Worm (Caenorhabditis elegans) whole organism, L4 larva: ENCODE results near the gene srxa-2.

Experiments used
- F44E2.7 ChIP-seq: fragments of 200-800 bp; sonication (Bioruptor generic); IDR thresholded peaks from 2 replicates; pipeline ENCODE4 v2.1.2; 2022; ENCODE audit warnings: missing genetic modification characterization, missing compliant biosample characterization
- Y75B8A.6 ChIP-seq: fragments of 200-800 bp; sonication (Bioruptor generic); IDR thresholded peaks from 2 replicates; pipeline ENCODE4 v1.3.6; 2022; ENCODE audit warnings: missing genetic modification reagents, missing genetic modification characterization, missing compliant biosample characterization
- ZK337.2 ChIP-seq: fragments of 200-800 bp; sonication (Bioruptor generic); IDR thresholded peaks from 2 replicates; pipeline ENCODE4 v1.3.6; 2022; ENCODE audit warnings: missing genetic modification reagents, missing genetic modification characterization, missing compliant biosample characterization
- ZK546.5 ChIP-seq, 2 experiments: sonication (generic microtip); optimal IDR thresholded peaks; 2 replicates each; lab custom pipeline; 2017; ENCODE audit warnings: missing biosample characterization in 2 of 2, missing genetic modification characterization in 2 of 2
- aha-1 ChIP-seq: fragments of 150-350 bp; peaks from one replicate; lab custom pipeline; 2014; ENCODE audit warnings: missing biosample characterization, missing genetic modification characterization
- ama-1 ChIP-seq: fragments of 150-350 bp; optimal IDR thresholded peaks from 2 replicates; lab custom pipeline; 2014; ENCODE audit warnings: inconsistent platforms, mixed read lengths
- arid-1 ChIP-seq: fragments of 200-800 bp; sonication (Bioruptor generic); conservative IDR thresholded peaks from 2 replicates; pipeline ENCODE4 v1.3.6; 2022; ENCODE audit warnings: missing genetic modification reagents, missing genetic modification characterization, missing compliant biosample characterization
- attf-4 ChIP-seq: sonication (generic microtip); optimal IDR thresholded peaks from 3 replicates; lab custom pipeline; 2017; ENCODE audit warnings: missing biosample characterization, missing genetic modification characterization
- ceh-44 ChIP-seq: fragments of 200-800 bp; sonication (Bioruptor generic); IDR thresholded peaks from 2 replicates; pipeline ENCODE4 v1.3.6; 2022; ENCODE audit warnings: missing genetic modification reagents, missing genetic modification characterization, missing compliant biosample characterization
- daf-16 ChIP-seq, 3 experiments: sonication (generic microtip); optimal IDR thresholded peaks; 2 replicates each; lab custom pipeline; 2016 to 2017; ENCODE audit warnings: missing genetic modification characterization in 3 of 3, missing genetic modification reagents in 3 of 3, mild to moderate bottlenecking in 2 of 3, missing compliant biosample characterization in 2 of 3, missing biosample characterization in 1 of 3, moderate library complexity in 1 of 3
- daf-8 ChIP-seq: fragments of 200-800 bp; sonication (Bioruptor generic); IDR thresholded peaks from 2 replicates; pipeline ENCODE4 v1.3.6; 2022; ENCODE audit warnings: missing genetic modification characterization, missing compliant biosample characterization
- dmd-6 ChIP-seq: fragments of 200-800 bp; sonication (Bioruptor generic); IDR thresholded peaks from 2 replicates; pipeline ENCODE4 v1.3.6; 2022; ENCODE audit warnings: missing genetic modification reagents, missing genetic modification characterization, missing compliant biosample characterization
- dmd-8 ChIP-seq: fragments of 200-800 bp; sonication (Bioruptor generic); IDR thresholded peaks from 2 replicates; pipeline ENCODE4 v1.3.6; 2022; ENCODE audit warnings: missing genetic modification characterization, missing compliant biosample characterization
- dmd-9 ChIP-seq: fragments of 200-800 bp; sonication (Bioruptor generic); IDR thresholded peaks from 2 replicates; pipeline ENCODE4 v1.3.6; 2022; ENCODE audit warnings: missing genetic modification reagents, missing genetic modification characterization, missing compliant biosample characterization
- dve-1 ChIP-seq: sonication (generic microtip); optimal IDR thresholded peaks from 2 replicates; lab custom pipeline; 2017; ENCODE audit warnings: antibody characterized with exemption, mild to moderate bottlenecking, missing genetic modification characterization, missing compliant biosample characterization; ENCODE audit not compliant: insufficient read depth
- egl-27 ChIP-seq: sonication (generic microtip); optimal IDR thresholded peaks from 3 replicates; lab custom pipeline; 2017; ENCODE audit warnings: missing biosample characterization, missing genetic modification reagents, missing genetic modification characterization
- egl-43 ChIP-seq: fragments of 200-800 bp; sonication (Bioruptor generic); IDR thresholded peaks from 2 replicates; pipeline ENCODE4 v1.3.6; 2022; ENCODE audit warnings: missing genetic modification reagents, missing genetic modification characterization, missing compliant biosample characterization
- fos-1 ChIP-seq: fragments of 150-350 bp; optimal IDR thresholded peaks from 2 replicates; lab custom pipeline; 2014; ENCODE audit warnings: missing biosample characterization, missing genetic modification characterization
- gei-8 ChIP-seq: fragments of 200-800 bp; sonication (Bioruptor generic); optimal IDR thresholded peaks from 2 replicates; lab custom pipeline; 2018; ENCODE audit warnings: mild to moderate bottlenecking, missing genetic modification characterization, missing compliant biosample characterization
- hlh-11 ChIP-seq: fragments of 200-800 bp; sonication (Bioruptor generic); optimal IDR thresholded peaks from 2 replicates; lab custom pipeline; 2018; ENCODE audit warnings: mild to moderate bottlenecking, missing genetic modification characterization, missing compliant biosample characterization
- lin-13 ChIP-seq: fragments of 150-350 bp; optimal IDR thresholded peaks from 2 replicates; lab custom pipeline; 2014; ENCODE audit warnings: missing biosample characterization, missing genetic modification reagents, missing genetic modification characterization
- lin-15B ChIP-seq: fragments of 150-350 bp; sonication (generic microtip); optimal IDR thresholded peaks from 3 replicates; lab custom pipeline; 2014; ENCODE audit warnings: missing biosample characterization, missing genetic modification characterization
- lin-29 ChIP-seq: fragments of 200-800 bp; sonication (Bioruptor generic); IDR thresholded peaks from 2 replicates; pipeline ENCODE4 v1.3.6; 2022; ENCODE audit warnings: missing genetic modification reagents, missing genetic modification characterization, missing compliant biosample characterization
- madf-9 ChIP-seq: fragments of 200-800 bp; sonication (Bioruptor generic); conservative IDR thresholded peaks from 2 replicates; pipeline ENCODE4 v1.3.6; 2022; ENCODE audit warnings: missing genetic modification reagents, missing genetic modification characterization, missing compliant biosample characterization
- nhr-102 ChIP-seq: sonication (generic microtip); optimal IDR thresholded peaks from 2 replicates; lab custom pipeline; 2016; ENCODE audit warnings: mild to moderate bottlenecking, missing genetic modification characterization, moderate library complexity, missing compliant biosample characterization
- nhr-42 ChIP-seq: fragments of 200-800 bp; sonication (Bioruptor generic); IDR thresholded peaks from 2 replicates; pipeline ENCODE4 v1.3.6; 2022; ENCODE audit warnings: missing genetic modification characterization, missing compliant biosample characterization
- nhr-48 ChIP-seq: sonication (generic microtip); optimal IDR thresholded peaks from 2 replicates; lab custom pipeline; 2016; ENCODE audit warnings: mild to moderate bottlenecking, missing genetic modification characterization, missing compliant biosample characterization
- nhr-76 ChIP-seq: fragments of 150-350 bp; optimal IDR thresholded peaks from 2 replicates; lab custom pipeline; 2014; ENCODE audit warnings: missing biosample characterization, missing genetic modification characterization
- nhr-77 ChIP-seq: fragments of 150-350 bp; optimal IDR thresholded peaks from 2 replicates; lab custom pipeline; 2014; ENCODE audit warnings: missing biosample characterization, missing genetic modification characterization
- pha-4 ChIP-seq, 2 experiments: fragments of 150-350 bp in 1 of 2; fragments of 200-800 bp in 1 of 2; sonication (Bioruptor generic) in 1 of 2; IDR thresholded peaks in 1 of 2; optimal IDR thresholded peaks in 1 of 2; 2 replicates each; pipeline versions ENCODE4 v1.3.6 to Lab custom; 2014 to 2022; ENCODE audit warnings: missing genetic modification characterization in 2 of 2, missing genetic modification reagents in 2 of 2, missing biosample characterization in 1 of 2, missing compliant biosample characterization in 1 of 2
- rbr-2 ChIP-seq: sonication (generic microtip); optimal IDR thresholded peaks from 2 replicates; lab custom pipeline; 2016; ENCODE audit warnings: missing genotype, missing genetic modification characterization, missing compliant biosample characterization
- saeg-2 ChIP-seq: fragments of 200-800 bp; sonication (Bioruptor generic); IDR thresholded peaks from 2 replicates; pipeline ENCODE4 v1.3.6; 2022; ENCODE audit warnings: missing genetic modification reagents, missing genetic modification characterization, missing compliant biosample characterization
- set-16 ChIP-seq: fragments of 200-800 bp; sonication (Bioruptor generic); IDR thresholded peaks from 2 replicates; pipeline ENCODE4 v1.3.6; 2022; ENCODE audit warnings: missing genetic modification reagents, missing genetic modification characterization, missing compliant biosample characterization
- skn-1 ChIP-seq: fragments of 150-350 bp; optimal IDR thresholded peaks from 2 replicates; lab custom pipeline; 2014; ENCODE audit warnings: missing biosample characterization, missing genetic modification characterization
- snpc-1.2 ChIP-seq: fragments of 200-800 bp; sonication (Bioruptor generic); IDR thresholded peaks from 2 replicates; pipeline ENCODE4 v1.3.6; 2022; ENCODE audit warnings: missing genetic modification reagents, missing genetic modification characterization, missing compliant biosample characterization
- spr-1 ChIP-seq: sonication (generic microtip); optimal IDR thresholded peaks from 2 replicates; lab custom pipeline; 2016; ENCODE audit warnings: mild to moderate bottlenecking, missing genetic modification characterization, missing compliant biosample characterization
- tra-1 ChIP-seq: fragments of 200-800 bp; sonication (Bioruptor generic); IDR thresholded peaks from 2 replicates; pipeline ENCODE4 v1.3.6; 2022; ENCODE audit warnings: missing genetic modification reagents, missing genetic modification characterization, missing compliant biosample characterization
- unc-39 ChIP-seq: sonication (generic microtip); optimal IDR thresholded peaks from 2 replicates; lab custom pipeline; 2017; ENCODE audit warnings: missing biosample characterization, missing genetic modification characterization
- unc-62 ChIP-seq, 3 experiments: fragments of 150-350 bp in 1 of 3; sonication (generic microtip); optimal IDR thresholded peaks in 2 of 3; peaks in 1 of 3; 1 replicate in 1 of 3; 2 replicates in 2 of 3; lab custom pipeline; 2014 to 2017; ENCODE audit warnings: missing biosample characterization in 3 of 3, missing genetic modification characterization in 3 of 3, missing genetic modification reagents in 3 of 3, missing genotype in 1 of 3
- vab-7 ChIP-seq: fragments of 200-800 bp; sonication (Bioruptor generic); IDR thresholded peaks from 2 replicates; pipeline ENCODE4 v1.3.6; 2022; ENCODE audit warnings: missing genetic modification reagents, missing genetic modification characterization, missing compliant biosample characterization
- zag-1 ChIP-seq: fragments of 150-350 bp; optimal IDR thresholded peaks from 2 replicates; lab custom pipeline; 2014; ENCODE audit warnings: missing biosample characterization, missing genetic modification characterization
- zip-2 ChIP-seq: fragments of 150-350 bp; optimal IDR thresholded peaks from 2 replicates; lab custom pipeline; 2014; ENCODE audit warnings: missing biosample characterization, missing genetic modification characterization
- ztf-11 ChIP-seq: fragments of 150-350 bp; optimal IDR thresholded peaks from 2 replicates; lab custom pipeline; 2014; ENCODE audit warnings: missing biosample characterization, missing genetic modification characterization

Gene srxa-2

ce11 chrIV:9378272-9378671 lies 44.9 kb upstream of the srxa-2 start, which contains the start of gene C10C5.4:
C10C5.4 (plus strand) TSS chrIV:9378552.
- TF ChIP-seq nhr-48 (tag; lab: Kevin White, UChicago): peak; percentile 34
- TF ChIP-seq lin-29: no peak
- TF ChIP-seq dmd-6 (GFP tag; lab: Robert Waterston, UW): peak; percentile 79
- TF ChIP-seq zag-1 (tag; lab: Kevin White, UChicago): no peak
- TF ChIP-seq dve-1 (tag; lab: Kevin White, UChicago): peak; percentile 68
- no peak for TF ChIP-seq ZK337.2 (GFP tag; lab: Robert Waterston, UW)
- TF ChIP-seq unc-62 (GFP tag; optimal IDR thresholded peaks at IDR 0.05 in 1 of 2; lab: Kevin White, UChicago): peak in 1 of 2 experiments; percentile 38
- TF ChIP-seq unc-62 (tag; optimal IDR thresholded peaks at IDR 0.05; lab: Kevin White, UChicago): no peak
- no peak for TF ChIP-seq pha-4 (GFP tag; IDR thresholded peaks at IDR 0.05; lab: Robert Waterston, UW)
- no peak for TF ChIP-seq pha-4 (tag; optimal IDR thresholded peaks at IDR 0.05; lab: Kevin White, UChicago)
- TF ChIP-seq ama-1 (lab: Kevin White, UChicago): no peak
- TF ChIP-seq nhr-42 (GFP tag; lab: Robert Waterston, UW): no peak
- TF ChIP-seq fos-1 (tag; lab: Kevin White, UChicago): no peak
- TF ChIP-seq hlh-11 (tag; lab: Kevin White, UChicago): peak; percentile 15

ce11 chrIV:9381136-9381535 lies 42.1 kb upstream of the srxa-2 start, which contains the start of gene C10C5.5:
C10C5.5 (plus strand) TSS chrIV:9381436.
- TF ChIP-seq aha-1 (tag; lab: Kevin White, UChicago): peak; percentile 17
- no peak for TF ChIP-seq F44E2.7 (GFP tag; lab: Robert Waterston, UW)

- peak in 1 of 2 experiments; percentile 1 for TF ChIP-seq unc-62 (GFP tag; optimal IDR thresholded peaks at IDR 0.05 in 1 of 2; lab: Kevin White, UChicago)
- no peak for TF ChIP-seq unc-62 (tag; optimal IDR thresholded peaks at IDR 0.05; lab: Kevin White, UChicago)
- no peak for TF ChIP-seq arid-1 (GFP tag; lab: Robert Waterston, UW)
Observed at ce11 chrIV:9384826-9385225, 38.4 kb upstream of the srxa-2 start, which contains the start of gene C10C5.7. C10C5.7 (plus strand) TSS chrIV:9385126.

ce11 chrIV:9386038-9386437 lies 37.2 kb upstream of the srxa-2 start, which contains the start of gene daf-15:
daf-15 (plus strand) TSS chrIV:9386208.
- TF ChIP-seq dmd-6 (GFP tag; lab: Robert Waterston, UW): no peak
- TF ChIP-seq unc-62 (GFP tag; optimal IDR thresholded peaks at IDR 0.05 in 1 of 2; lab: Kevin White, UChicago): peak in 1 of 2 experiments; percentile 69
- TF ChIP-seq unc-62 (tag; optimal IDR thresholded peaks at IDR 0.05; lab: Kevin White, UChicago): no peak
- no peak for TF ChIP-seq gei-8 (GFP tag; lab: Kevin White, UChicago)
- TF ChIP-seq nhr-77 (tag; lab: Kevin White, UChicago): no peak
- peak; percentile 26 for TF ChIP-seq rbr-2
- TF ChIP-seq zip-2 (tag; lab: Kevin White, UChicago): no peak
- TF ChIP-seq dmd-8: no peak
- TF ChIP-seq nhr-76: no peak
- no peak for TF ChIP-seq unc-39 (tag; lab: Kevin White, UChicago)
- TF ChIP-seq snpc-1.2 (GFP tag; lab: Robert Waterston, UW): no peak
- TF ChIP-seq ZK337.2 (GFP tag; lab: Robert Waterston, UW): no peak
- TF ChIP-seq lin-15B: no peak
- TF ChIP-seq skn-1 (tag; lab: Kevin White, UChicago): no peak
- TF ChIP-seq saeg-2 (GFP tag; lab: Robert Waterston, UW): no peak
- TF ChIP-seq nhr-102 (tag; lab: Kevin White, UChicago): no peak
- no peak for TF ChIP-seq ZK546.5 (tag; optimal IDR thresholded peaks at IDR 0.05; lab: Kevin White, UChicago)
- no peak for TF ChIP-seq F44E2.7 (GFP tag; lab: Robert Waterston, UW)
- no peak for TF ChIP-seq madf-9 (GFP tag; lab: Robert Waterston, UW)
- TF ChIP-seq Y75B8A.6 (GFP tag; lab: Robert Waterston, UW): no peak
- no peak for TF ChIP-seq dmd-9 (GFP tag; lab: Robert Waterston, UW)
- TF ChIP-seq nhr-48 (tag; lab: Kevin White, UChicago): no peak
- TF ChIP-seq daf-8: no peak
- TF ChIP-seq daf-16 (GFP tag; optimal IDR thresholded peaks at IDR 0.05; lab: Kevin White, UChicago): no peak
- TF ChIP-seq daf-16 (tag; optimal IDR thresholded peaks at IDR 0.05; lab: Kevin White, UChicago): no peak
- no peak for TF ChIP-seq attf-4 (tag; lab: Kevin White, UChicago)
- TF ChIP-seq spr-1: no peak
- TF ChIP-seq nhr-42 (GFP tag; lab: Robert Waterston, UW): no peak
- no peak for TF ChIP-seq egl-43 (GFP tag; lab: Robert Waterston, UW)
- no peak for TF ChIP-seq ztf-11
- TF ChIP-seq tra-1 (GFP tag; lab: Robert Waterston, UW): no peak
- no peak for TF ChIP-seq ceh-44 (GFP tag; lab: Robert Waterston, UW)
- TF ChIP-seq vab-7 (GFP tag; lab: Robert Waterston, UW): no peak
- no peak for TF ChIP-seq lin-13 (GFP tag; lab: Kevin White, UChicago)
- TF ChIP-seq ama-1 (lab: Kevin White, UChicago): no peak
- no peak for TF ChIP-seq set-16
- TF ChIP-seq egl-27 (tag; lab: Kevin White, UChicago): no peak
